Worm (Caenorhabditis elegans): ENCODE results near the gene C56A3.8.
A peak's percentile ranks its signal among the peaks of the same experiment; 100 is the strongest.

C56A3.8 gene

ce11 chrV:13591504-13592174 lies 31.6 kb downstream of the C56A3.8 start, which contains the start of gene tbcb-1 (continued):
- TF ChIP-seq nhr-47 (tag; optimal IDR thresholded peaks at IDR 0.05) (peak; percentile 67), ceh-88 (GFP tag; IDR thresholded peaks at IDR 0.05) (no peak), hpl-2 (GFP tag; optimal IDR thresholded peaks at IDR 0.05) (no peak), zag-1 (tag; optimal IDR thresholded peaks at IDR 0.05) (no peak), snu-23 (GFP tag; optimal IDR thresholded peaks at IDR 0.05) (peak; percentile 56), mef-2 (tag; optimal IDR thresholded peaks at IDR 0.05) (no peak), lin-35 (GFP tag; optimal IDR thresholded peaks at IDR 0.05) (peak; percentile 47 to 52), nhr-76 (tag; optimal IDR thresholded peaks at IDR 0.05) (no peak), xbp-1 (tag; optimal IDR thresholded peaks at IDR 0.05) (peak; percentile 46), fkh-10 (GFP tag; optimal IDR thresholded peaks at IDR 0.05) (no peak), fkh-8 (tag; optimal IDR thresholded peaks at IDR 0.05) (no peak), nhr-71 (tag; optimal IDR thresholded peaks at IDR 0.05) (peak; percentile 66), jun-1 (tag; optimal IDR thresholded peaks at IDR 0.05) (no peak), ama-1 (optimal IDR thresholded peaks at IDR 0.05) (no peak), C16A3.4 (tag; optimal IDR thresholded peaks at IDR 0.05) (no peak), ztf-11 (tag; optimal IDR thresholded peaks at IDR 0.05) (no peak), efl-3 (GFP tag; optimal IDR thresholded peaks at IDR 0.05) (no peak), hlh-4 (tag; optimal IDR thresholded peaks at IDR 0.05) (no peak), unc-130 (tag; optimal IDR thresholded peaks at IDR 0.05) (no peak), aha-1 (tag; optimal IDR thresholded peaks at IDR 0.05) (no peak), nhr-237 (tag; optimal IDR thresholded peaks at IDR 0.05) (no peak), nhr-12 (tag; optimal IDR thresholded peaks at IDR 0.05) (no peak), unc-62 (GFP tag; optimal IDR thresholded peaks at IDR 0.05) (no peak), nhr-28 (tag; optimal IDR thresholded peaks at IDR 0.05) (no peak), elt-3 (tag; optimal IDR thresholded peaks at IDR 0.05) (no peak), alr-1 (tag; optimal IDR thresholded peaks at IDR 0.05; ENCODE audit: borderline replicate concordance) (no peak), egl-27 (tag; optimal IDR thresholded peaks at IDR 0.05) (no peak), F16B12.6 (tag; optimal IDR thresholded peaks at IDR 0.05) (no peak), ces-1 (GFP tag; optimal IDR thresholded peaks at IDR 0.05) (no peak), ceh-63 (GFP tag; optimal IDR thresholded peaks at IDR 0.05) (no peak), pqm-1 (tag; optimal IDR thresholded peaks at IDR 0.05) (no peak), nhr-77 (tag; optimal IDR thresholded peaks at IDR 0.05) (no peak), dpl-1 (GFP tag; optimal IDR thresholded peaks at IDR 0.05) (peak; percentile 33 to 74 (median 65)), blmp-1 (tag; optimal IDR thresholded peaks at IDR 0.05) (peak; percentile 37), rnt-1 (tag; optimal IDR thresholded peaks at IDR 0.05) (peak; percentile 58), nhr-84 (tag; optimal IDR thresholded peaks at IDR 0.05) (no peak), mdl-1 (tag; optimal IDR thresholded peaks at IDR 0.05) (no peak), egl-13 (tag; optimal IDR thresholded peaks at IDR 0.05) (peak; percentile 26), unc-98 (GFP tag; IDR thresholded peaks at IDR 0.05) (no peak), fos-1 (tag; optimal IDR thresholded peaks at IDR 0.05) (no peak), nhr-11 (tag; optimal IDR thresholded peaks at IDR 0.05) (no peak), lsy-2 (tag; optimal IDR thresholded peaks at IDR 0.05) (peak; percentile 46 to 53), lin-13 (GFP tag; optimal IDR thresholded peaks at IDR 0.05) (no peak), dsc-1 (tag; optimal IDR thresholded peaks at IDR 0.05) (peak; percentile 69), Y116A8C.19 (tag; optimal IDR thresholded peaks at IDR 0.05; ENCODE audit: borderline replicate concordance) (no peak), irx-1 (tag; optimal IDR thresholded peaks at IDR 0.05) (peak; percentile 41), lin-39 (tag; optimal IDR thresholded peaks at IDR 0.05) (no peak), lin-14 (GFP tag; optimal IDR thresholded peaks at IDR 0.05) (no peak), sptf-1 (tag; optimal IDR thresholded peaks at IDR 0.05) (no peak), nhr-90 (tag; optimal IDR thresholded peaks at IDR 0.05; ENCODE audit: poor library complexity) (peak; percentile 37), vab-15 (tag; optimal IDR thresholded peaks at IDR 0.05) (no peak), mab-9 (GFP tag; IDR thresholded peaks at IDR 0.05) (no peak), ceh-8 (GFP tag; optimal IDR thresholded peaks at IDR 0.05) (no peak)

All from whole organism, L1 larva.